Worm (Caenorhabditis elegans) whole organism, L4 larva: ENCODE measurements around the gene fipr-8.

Source experiments
- F10B5.3 ChIP-seq: sonication (generic microtip); optimal IDR thresholded peaks from 2 replicates; lab custom pipeline; 2016; ENCODE audit warnings: mild to moderate bottlenecking, missing genetic modification characterization, missing compliant biosample characterization
- F26F4.8 ChIP-seq: fragments of 200-800 bp; sonication (Bioruptor generic); conservative IDR thresholded peaks from 2 replicates; pipeline ENCODE4 v1.3.6; 2022; ENCODE audit warnings: missing genetic modification characterization, missing compliant biosample characterization
- F44E2.7 ChIP-seq: fragments of 200-800 bp; sonication (Bioruptor generic); IDR thresholded peaks from 2 replicates; pipeline ENCODE4 v2.1.2; 2022; ENCODE audit warnings: missing genetic modification characterization, missing compliant biosample characterization
- T20F7.1 ChIP-seq: fragments of 200-800 bp; sonication (Bioruptor generic); optimal IDR thresholded peaks from 2 replicates; lab custom pipeline; 2018; ENCODE audit warnings: mild to moderate bottlenecking, missing genetic modification characterization, missing compliant biosample characterization
- Y105C5A.15 ChIP-seq: fragments of 200-800 bp; sonication (Bioruptor generic); IDR thresholded peaks from 2 replicates; pipeline ENCODE4 v1.3.6; 2022; ENCODE audit warnings: missing genetic modification characterization, missing compliant biosample characterization
- ZK337.2 ChIP-seq: fragments of 200-800 bp; sonication (Bioruptor generic); IDR thresholded peaks from 2 replicates; pipeline ENCODE4 v1.3.6; 2022; ENCODE audit warnings: missing genetic modification reagents, missing genetic modification characterization, missing compliant biosample characterization
- ZK546.5 ChIP-seq, 2 experiments: sonication (generic microtip); optimal IDR thresholded peaks; 2 replicates each; lab custom pipeline; 2017; ENCODE audit warnings: missing biosample characterization in 2 of 2, missing genetic modification characterization in 2 of 2
- ama-1 ChIP-seq: fragments of 150-350 bp; optimal IDR thresholded peaks from 2 replicates; lab custom pipeline; 2014; ENCODE audit warnings: inconsistent platforms, mixed read lengths
- ceh-44 ChIP-seq: fragments of 200-800 bp; sonication (Bioruptor generic); IDR thresholded peaks from 2 replicates; pipeline ENCODE4 v1.3.6; 2022; ENCODE audit warnings: missing genetic modification reagents, missing genetic modification characterization, missing compliant biosample characterization
- ceh-82 ChIP-seq: sonication (generic microtip); optimal IDR thresholded peaks from 2 replicates; lab custom pipeline; 2017; ENCODE audit warnings: missing biosample characterization, missing genetic modification characterization
- ces-1 ChIP-seq: fragments of 150-350 bp; sonication (generic microtip); optimal IDR thresholded peaks from 4 replicates; lab custom pipeline; 2014; ENCODE audit warnings: missing biosample characterization, missing genetic modification reagents, missing genetic modification characterization
- ctbp-1 ChIP-seq: fragments of 200-800 bp; sonication (Bioruptor generic); IDR thresholded peaks from 2 replicates; pipeline ENCODE4 v1.3.6; 2022; ENCODE audit warnings: missing genetic modification reagents, missing genetic modification characterization, missing compliant biosample characterization
- daf-16 ChIP-seq, 3 experiments: sonication (generic microtip); optimal IDR thresholded peaks; 2 replicates each; lab custom pipeline; 2016 to 2017; ENCODE audit warnings: missing genetic modification characterization in 3 of 3, missing genetic modification reagents in 3 of 3, mild to moderate bottlenecking in 2 of 3, missing compliant biosample characterization in 2 of 3, missing biosample characterization in 1 of 3, moderate library complexity in 1 of 3
- duxl-1 ChIP-seq: sonication (generic microtip); optimal IDR thresholded peaks from 2 replicates; lab custom pipeline; 2016; ENCODE audit warnings: mild to moderate bottlenecking, missing genetic modification characterization, moderate library complexity, missing compliant biosample characterization; ENCODE audit not compliant: poor library complexity
- egl-27 ChIP-seq: sonication (generic microtip); optimal IDR thresholded peaks from 3 replicates; lab custom pipeline; 2017; ENCODE audit warnings: missing biosample characterization, missing genetic modification reagents, missing genetic modification characterization
- egl-43 ChIP-seq: fragments of 200-800 bp; sonication (Bioruptor generic); IDR thresholded peaks from 2 replicates; pipeline ENCODE4 v1.3.6; 2022; ENCODE audit warnings: missing genetic modification reagents, missing genetic modification characterization, missing compliant biosample characterization
- fkh-10 ChIP-seq: fragments of 150-350 bp; optimal IDR thresholded peaks from 2 replicates; lab custom pipeline; 2014; ENCODE audit warnings: missing biosample characterization, missing genetic modification reagents, missing genetic modification characterization
- hlh-11 ChIP-seq: fragments of 200-800 bp; sonication (Bioruptor generic); optimal IDR thresholded peaks from 2 replicates; lab custom pipeline; 2018; ENCODE audit warnings: mild to moderate bottlenecking, missing genetic modification characterization, missing compliant biosample characterization
- hlh-30 ChIP-seq: sonication (generic microtip); optimal IDR thresholded peaks from 2 replicates; lab custom pipeline; 2017; ENCODE audit warnings: antibody characterized with exemption, mild to moderate bottlenecking, missing genetic modification characterization, missing compliant biosample characterization; ENCODE audit not compliant: insufficient read depth
- hmg-1.1 ChIP-seq: fragments of 200-800 bp; sonication (Bioruptor generic); IDR thresholded peaks from 2 replicates; pipeline ENCODE4 v1.3.6; 2022; ENCODE audit warnings: missing genetic modification reagents, missing genetic modification characterization, missing compliant biosample characterization
- lin-15B ChIP-seq: fragments of 150-350 bp; sonication (generic microtip); optimal IDR thresholded peaks from 3 replicates; lab custom pipeline; 2014; ENCODE audit warnings: missing biosample characterization, missing genetic modification characterization
- lir-3 ChIP-seq: sonication (generic microtip); optimal IDR thresholded peaks from 2 replicates; lab custom pipeline; 2016; ENCODE audit warnings: mild to moderate bottlenecking, missing genetic modification characterization, missing compliant biosample characterization
- lsy-2 ChIP-seq, 2 experiments: fragments of 150-350 bp in 1 of 2; sonication (generic microtip) in 1 of 2; optimal IDR thresholded peaks; 2 replicates each; lab custom pipeline; 2014 to 2017; ENCODE audit warnings: missing biosample characterization in 2 of 2, missing genetic modification characterization in 2 of 2
- mep-1 ChIP-seq: fragments of 150-350 bp; sonication (generic microtip); optimal IDR thresholded peaks from 3 replicates; lab custom pipeline; 2014; ENCODE audit warnings: missing biosample characterization, missing genetic modification characterization
- nhr-48 ChIP-seq: sonication (generic microtip); optimal IDR thresholded peaks from 2 replicates; lab custom pipeline; 2016; ENCODE audit warnings: mild to moderate bottlenecking, missing genetic modification characterization, missing compliant biosample characterization
- pha-4 ChIP-seq, 2 experiments: fragments of 150-350 bp in 1 of 2; fragments of 200-800 bp in 1 of 2; sonication (Bioruptor generic) in 1 of 2; IDR thresholded peaks in 1 of 2; optimal IDR thresholded peaks in 1 of 2; 2 replicates each; pipeline versions ENCODE4 v1.3.6 to Lab custom; 2014 to 2022; ENCODE audit warnings: missing genetic modification characterization in 2 of 2, missing genetic modification reagents in 2 of 2, missing biosample characterization in 1 of 2, missing compliant biosample characterization in 1 of 2
- pqm-1 ChIP-seq: sonication (generic microtip); optimal IDR thresholded peaks from 2 replicates; lab custom pipeline; 2017; ENCODE audit warnings: missing biosample characterization, missing genetic modification characterization
- rbr-2 ChIP-seq: sonication (generic microtip); optimal IDR thresholded peaks from 2 replicates; lab custom pipeline; 2016; ENCODE audit warnings: missing genotype, missing genetic modification characterization, missing compliant biosample characterization
- skn-1 ChIP-seq: fragments of 150-350 bp; optimal IDR thresholded peaks from 2 replicates; lab custom pipeline; 2014; ENCODE audit warnings: missing biosample characterization, missing genetic modification characterization
- tra-1 ChIP-seq: fragments of 200-800 bp; sonication (Bioruptor generic); IDR thresholded peaks from 2 replicates; pipeline ENCODE4 v1.3.6; 2022; ENCODE audit warnings: missing genetic modification reagents, missing genetic modification characterization, missing compliant biosample characterization
- unc-39 ChIP-seq: sonication (generic microtip); optimal IDR thresholded peaks from 2 replicates; lab custom pipeline; 2017; ENCODE audit warnings: missing biosample characterization, missing genetic modification characterization

The fipr-8 gene

ce11 chrV:10273837-10274236 is 34.1 kb upstream of the fipr-8 start (continued):
- TF ChIP-seq lin-15B (tag; lab: Kevin White, UChicago) (no peak), hlh-11 (no peak), hlh-30 (tag; lab: Kevin White, UChicago) (peak; percentile 24), lir-3 (tag; lab: Kevin White, UChicago) (no peak), fkh-10 (peak; percentile 94), hmg-1.1 (GFP tag; lab: Robert Waterston, UW) (peak; percentile 76; the same call in 1 of the 2 replicates), egl-27 (tag; lab: Kevin White, UChicago) (no peak), egl-43 (GFP tag; lab: Robert Waterston, UW) (no peak), ctbp-1 (GFP tag; lab: Robert Waterston, UW) (0 out of 2 replicates have a peak, but pooled peaks have one; percentile 8), F44E2.7 (GFP tag; lab: Robert Waterston, UW) (no peak), nhr-48 (no peak), ceh-44 (no peak), pqm-1 (no peak)

- no peak for TF ChIP-seq ceh-82 (tag; lab: Kevin White, UChicago)
- no peak for TF ChIP-seq mep-1
- no peak for TF ChIP-seq skn-1 (tag; lab: Kevin White, UChicago)
- TF ChIP-seq F10B5.3 (tag; lab: Kevin White, UChicago), result no peak
- TF ChIP-seq lsy-2 (tag; optimal IDR thresholded peaks at IDR 0.05; lab: Kevin White, UChicago), result no peak
- no peak for TF ChIP-seq pqm-1
- TF ChIP-seq ZK337.2 (GFP tag; lab: Robert Waterston, UW), result no peak
Observed at ce11 chrV:10270214-10270613, 30.5 kb upstream of the fipr-8 start, which contains the start of gene ric-4. Gene ric-4 (minus strand): TSS chrV:10270314.

- peak; percentile 54 for TF ChIP-seq ces-1 (GFP tag; lab: Kevin White, UChicago)
- no peak for TF ChIP-seq pha-4 (GFP tag; IDR thresholded peaks at IDR 0.05; lab: Robert Waterston, UW)
- no peak for TF ChIP-seq pha-4 (tag; optimal IDR thresholded peaks at IDR 0.05; lab: Kevin White, UChicago)
- no peak for TF ChIP-seq fkh-10
Observed at ce11 chrV:10266050-10266449, 26.3 kb upstream of the fipr-8 start.

ce11 chrV:10265019-10265418 is 25.3 kb upstream of the fipr-8 start:
- TF ChIP-seq ces-1 (GFP tag; lab: Kevin White, UChicago) (peak; percentile 73), daf-16 (GFP tag; optimal IDR thresholded peaks at IDR 0.05; lab: Kevin White, UChicago) (no peak), daf-16 (tag; optimal IDR thresholded peaks at IDR 0.05; lab: Kevin White, UChicago) (no peak)

ce11 chrV:10260460-10260859 is 20.7 kb upstream of the fipr-8 start, which contains the start of gene sri-18:
Gene sri-18 (minus strand): TSS chrV:10260560.
- TF ChIP-seq skn-1 (tag; lab: Kevin White, UChicago) (no peak), duxl-1 (tag; lab: Kevin White, UChicago) (no peak), rbr-2 (tag; lab: Kevin White, UChicago) (no peak), F44E2.7 (GFP tag; lab: Robert Waterston, UW) (no peak), T20F7.1 (GFP tag; lab: Kevin White, UChicago) (no peak), tra-1 (GFP tag; lab: Robert Waterston, UW) (no peak), hmg-1.1 (GFP tag; lab: Robert Waterston, UW) (no peak), ZK546.5 (tag; optimal IDR thresholded peaks at IDR 0.05; lab: Kevin White, UChicago) (no peak), ama-1 (no peak), F26F4.8 (GFP tag; lab: Robert Waterston, UW) (no peak), lsy-2 (tag; optimal IDR thresholded peaks at IDR 0.05; lab: Kevin White, UChicago) (no peak), Y105C5A.15 (GFP tag; lab: Robert Waterston, UW) (no peak), unc-39 (tag; lab: Kevin White, UChicago) (no peak), ces-1 (GFP tag; lab: Kevin White, UChicago) (no peak)
